Fruit fly (Drosophila melanogaster): ENCODE measurements around the gene Pfdn5.

Pfdn5 gene

dm6 chr3R:22494523-22495309, 7.9 kb downstream of the Pfdn5 start (continued):
- no peak for TF ChIP-seq Mes4 (GFP tag; optimal IDR thresholded peaks at IDR 0.05)
- peak; percentile 13 for TF ChIP-seq CG6854 (GFP tag; optimal IDR thresholded peaks at IDR 0.05)
- no peak for TF ChIP-seq CG12155 (GFP tag; optimal IDR thresholded peaks at IDR 0.05)
- peak; percentile 35 for TF ChIP-seq Max (GFP tag; optimal IDR thresholded peaks at IDR 0.05)
- TF ChIP-seq CG8388 (GFP tag; optimal IDR thresholded peaks at IDR 0.05), result no peak
- TF ChIP-seq zf30C (GFP tag; optimal IDR thresholded peaks at IDR 0.05), result no peak
- no peak for TF ChIP-seq CG12219 (GFP tag; optimal IDR thresholded peaks at IDR 0.05)
- TF ChIP-seq Camta (GFP tag; optimal IDR thresholded peaks at IDR 0.05), result no peak
- no peak for TF ChIP-seq Hmx (GFP tag; optimal IDR thresholded peaks at IDR 0.05)
- TF ChIP-seq schlank (tag; optimal IDR thresholded peaks at IDR 0.05), result no peak
- TF ChIP-seq CG1792 (GFP tag; optimal IDR thresholded peaks at IDR 0.05), result no peak
- TF ChIP-seq CG17802 (tag; optimal IDR thresholded peaks at IDR 0.05), result no peak
- TF ChIP-seq CG43689 (GFP tag; IDR thresholded peaks at IDR 0.05), result peak; percentile 27; the same call in 1 of the 2 replicates
- TF ChIP-seq CG14014 (GFP tag; IDR thresholded peaks at IDR 0.05), result 0 out of 2 replicates have a peak, but pooled peaks have one; percentile 5
- peak; percentile 55 for TF ChIP-seq CG8924 (tag; optimal IDR thresholded peaks at IDR 0.05)
- peak; percentile 53 for TF ChIP-seq CG7556 (GFP tag; optimal IDR thresholded peaks at IDR 0.05)
- TF ChIP-seq HHEX (GFP tag; optimal IDR thresholded peaks at IDR 0.05), result peak; percentile 23
- peak in 1 of 2 experiments; percentile 31 for TF ChIP-seq Pdp1 (GFP tag; optimal IDR thresholded peaks at IDR 0.05)
- peak; percentile 57 for TF ChIP-seq CG2120 (GFP tag; optimal IDR thresholded peaks at IDR 0.05)
- no peak for TF ChIP-seq prd (optimal IDR thresholded peaks at IDR 0.05)
- 0 out of 3 replicates have a peak, but pooled peaks have one; percentile 33 for TF ChIP-seq prd (GFP tag; IDR thresholded peaks at IDR 0.05)
- peak; percentile 52; the same call in 1 of the 2 replicates for TF ChIP-seq lmd (GFP tag; IDR thresholded peaks at IDR 0.05)
- no peak for TF ChIP-seq mld (GFP tag; IDR thresholded peaks at IDR 0.05; ENCODE audit: partially characterized antibody)
- TF ChIP-seq CG1024 (GFP tag; IDR thresholded peaks at IDR 0.05), result no peak
- TF ChIP-seq CG10431 (GFP tag; optimal IDR thresholded peaks at IDR 0.05), result no peak
- no peak for TF ChIP-seq stwl (tag; optimal IDR thresholded peaks at IDR 0.05)
- no peak for TF ChIP-seq CG1529 (GFP tag; optimal IDR thresholded peaks at IDR 0.05)
- TF ChIP-seq CG16779 (GFP tag; IDR thresholded peaks at IDR 0.05), result no peak
- TF ChIP-seq CG13424 (tag; optimal IDR thresholded peaks at IDR 0.05), result no peak
- TF ChIP-seq CG8478 (optimal IDR thresholded peaks at IDR 0.05), result peak; percentile 45
- TF ChIP-seq CG14667 (GFP tag; IDR thresholded peaks at IDR 0.05), result 0 out of 2 replicates have a peak, but pooled peaks have one; percentile 44
- no peak for TF ChIP-seq kah (GFP tag; optimal IDR thresholded peaks at IDR 0.05)
- peak; percentile 85 for TF ChIP-seq CG2678 (tag; optimal IDR thresholded peaks at IDR 0.05)
- TF ChIP-seq Bdp1 (GFP tag; optimal IDR thresholded peaks at IDR 0.05), result no peak
- TF ChIP-seq Med (GFP tag), result peak; percentile 79
- TF ChIP-seq tna (GFP tag; IDR thresholded peaks at IDR 0.05; ENCODE audit: partially characterized antibody), result no peak
- no peak for TF ChIP-seq ap (GFP tag; IDR thresholded peaks at IDR 0.05)
- TF ChIP-seq E2f1 (GFP tag; IDR thresholded peaks at IDR 0.05), result 0 out of 2 replicates have a peak, but pooled peaks have one; percentile 30
- peak; percentile 40 for TF ChIP-seq CG8281 (tag; optimal IDR thresholded peaks at IDR 0.05)
- TF ChIP-seq HLH54F (GFP tag; optimal IDR thresholded peaks at IDR 0.05), result peak; percentile 19
- 0 out of 2 replicates have a peak, but pooled peaks have one; percentile 21 for TF ChIP-seq HLH3B (GFP tag; IDR thresholded peaks at IDR 0.05)
- peak; percentile 69 for TF ChIP-seq gem (tag; optimal IDR thresholded peaks at IDR 0.05)
- peak; percentile 36 for TF ChIP-seq CG9817 (tag; optimal IDR thresholded peaks at IDR 0.05)
- peak; percentile 7 for TF ChIP-seq CG6765 (GFP tag; optimal IDR thresholded peaks at IDR 0.05)
- no peak for TF ChIP-seq H15 (GFP tag; IDR thresholded peaks at IDR 0.05)
- no peak for TF ChIP-seq Xbp1 (GFP tag; optimal IDR thresholded peaks at IDR 0.05)
- TF ChIP-seq az2 (GFP tag; optimal IDR thresholded peaks at IDR 0.05), result no peak
- TF ChIP-seq aop (GFP tag; IDR thresholded peaks at IDR 0.05), result no peak
- TF ChIP-seq Spps (tag; optimal IDR thresholded peaks at IDR 0.05), result no peak
- TF ChIP-seq E2f2 (GFP tag; IDR thresholded peaks at IDR 0.05), result no peak

Measured in whole organism, embryonic.